Fruit fly (Drosophila melanogaster) whole organism, pupa: ENCODE results near the gene CG13784.

Experiments used
- CG10348 ChIP-seq: fragments of 200-800 bp; sonication (Bioruptor generic); IDR thresholded peaks from 2 replicates; pipeline ENCODE4 v1.3.6; 2022; ENCODE audit warnings: missing biosample characterization, missing genetic modification characterization
- CG13204 ChIP-seq: fragments of 200-800 bp; sonication (Bioruptor generic); optimal IDR thresholded peaks from 2 replicates; lab custom pipeline; 2018; ENCODE audit warnings: missing biosample characterization, mild to moderate bottlenecking, missing genetic modification characterization, moderate library complexity
- CG32121 ChIP-seq: fragments of 200-800 bp; sonication (Bioruptor generic); IDR thresholded peaks from 2 replicates; pipeline ENCODE4 v1.3.6; 2022; ENCODE audit warnings: missing biosample characterization, missing genetic modification characterization
- CG34367 ChIP-seq: fragments of 200-800 bp; sonication (Bioruptor generic); optimal IDR thresholded peaks from 2 replicates; lab custom pipeline; 2018; ENCODE audit warnings: missing biosample characterization, mild to moderate bottlenecking, missing genetic modification characterization
- CG4496 ChIP-seq: fragments of 200-800 bp; sonication (Bioruptor generic); IDR thresholded peaks from 3 replicates; pipeline ENCODE4 v1.3.6; 2022; ENCODE audit warnings: missing biosample characterization, missing genetic modification characterization
- CG8159 ChIP-seq: fragments of 200-800 bp; sonication (Bioruptor generic); optimal IDR thresholded peaks from 3 replicates; lab custom pipeline; 2018; ENCODE audit warnings: missing biosample characterization, mild to moderate bottlenecking, missing genetic modification characterization, moderate library complexity
- D1 ChIP-seq: fragments of 200-800 bp; sonication (Bioruptor generic); optimal IDR thresholded peaks from 2 replicates; lab custom pipeline; 2018; ENCODE audit warnings: missing biosample characterization, mild to moderate bottlenecking, missing genetic modification characterization, moderate library complexity
- Pif1A ChIP-seq: fragments of 200-800 bp; sonication (Bioruptor generic); optimal IDR thresholded peaks from 3 replicates; lab custom pipeline; 2016; ENCODE audit warnings: missing biosample characterization, missing genetic modification characterization
- fd96Ca ChIP-seq: fragments of 200-800 bp; sonication (Bioruptor generic); IDR thresholded peaks from 3 replicates; pipeline ENCODE4 v1.3.6; 2022; ENCODE audit warnings: missing biosample characterization, missing genetic modification characterization
- gl ChIP-seq: fragments of 200-800 bp; sonication (Bioruptor generic); optimal IDR thresholded peaks from 2 replicates; lab custom pipeline; 2018; ENCODE audit warnings: missing biosample characterization, mild to moderate bottlenecking, missing genetic modification characterization
- rn ChIP-seq: fragments of 200-800 bp; sonication (Bioruptor generic); IDR thresholded peaks from 2 replicates; pipeline ENCODE4 v1.3.6; 2022; ENCODE audit warnings: missing biosample characterization, missing genetic modification characterization

dm6 chr2L:7227434-7227833, 7.6 kb upstream of the CG13784 start, which contains the start of gene CG43799:
- no peak for TF ChIP-seq CG32121 (GFP tag; lab: Robert Waterston, UW)
- no peak for TF ChIP-seq gl (tag; lab: Kevin White, UChicago)
- TF ChIP-seq rn, result no peak
- no peak for TF ChIP-seq fd96Ca
- TF ChIP-seq CG8159 (tag; lab: Kevin White, UChicago), result no peak
- TF ChIP-seq CG4496 (GFP tag; lab: Robert Waterston, UW), result no peak
- TF ChIP-seq CG13204 (GFP tag; lab: Kevin White, UChicago), result no peak
- TF ChIP-seq CG34367, result no peak
- TF ChIP-seq CG10348 (GFP tag; lab: Robert Waterston, UW), result no peak
- no peak for TF ChIP-seq D1 (tag; lab: Kevin White, UChicago)
- no peak for TF ChIP-seq Pif1A (GFP tag; lab: Kevin White, UChicago)
